Comparison of ENCODE assay signal across 1 fruit fly cellular context in the genomic region with DNA sequence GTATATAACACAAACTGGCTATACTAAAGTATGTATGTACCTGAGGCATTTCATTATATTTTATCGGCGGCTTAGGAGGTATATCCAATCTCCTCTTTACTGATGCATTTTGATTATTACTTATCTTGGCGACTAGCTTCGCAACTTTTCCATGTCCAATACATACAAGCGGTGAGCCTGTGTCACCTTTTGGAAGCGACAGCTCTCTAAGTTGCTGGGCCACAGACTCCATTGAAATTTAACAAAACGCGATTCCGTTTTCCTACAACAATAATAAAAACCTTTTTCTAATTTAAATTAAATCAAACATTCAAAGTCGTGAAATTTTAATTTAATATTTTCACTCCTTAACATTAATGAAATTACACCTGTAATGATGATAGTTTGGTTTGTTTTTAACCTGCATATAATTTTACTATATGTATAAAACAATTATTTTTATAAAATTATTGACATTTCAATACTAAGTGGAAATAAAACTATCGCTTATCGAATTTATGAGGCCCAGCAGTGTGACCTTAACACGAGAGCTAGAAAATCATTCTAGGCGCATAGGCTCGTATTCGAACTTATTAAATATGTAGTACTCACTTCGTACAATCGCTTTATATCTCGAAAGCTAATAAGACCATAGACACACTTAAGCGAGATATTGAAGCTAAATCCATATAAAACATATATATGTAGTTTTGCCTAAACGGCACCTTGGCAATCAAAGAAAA.
TF ChIP-seq lines count a peak whose summit lies in the region.

A gene (plus strand): TSS at position 597 of the 722 bp plus-strand sequence.

TF ChIP-seq in whole organism, embryonic, 481 proteins besides CTCF, POLR2A, EP300 and RAD21 (continued from another document and continues in another):
- no peak for TF ChIP-seq bowl (GFP tag; IDR thresholded peaks at IDR 0.05; lab: Robert Waterston, UW)
- TF ChIP-seq Dbx (GFP tag; IDR thresholded peaks at IDR 0.05; lab: Robert Waterston, UW) = no peak
- TF ChIP-seq Ets97D (GFP tag; optimal IDR thresholded peaks at IDR 0.05; lab: Kevin White, UChicago) = peak; percentile 71
- TF ChIP-seq trem (tag; optimal IDR thresholded peaks at IDR 0.05; lab: Kevin White, UChicago) = peak; percentile 46
- no peak for TF ChIP-seq trh (GFP tag; optimal IDR thresholded peaks at IDR 0.05; lab: Kevin White, UChicago)
- peak; percentile 87 for TF ChIP-seq row (GFP tag; IDR thresholded peaks at IDR 0.05; lab: Robert Waterston, UW)
- TF ChIP-seq Optix (GFP tag; IDR thresholded peaks at IDR 0.05; lab: Robert Waterston, UW) = no peak
- no peak for TF ChIP-seq ara (GFP tag; IDR thresholded peaks at IDR 0.05; lab: Robert Waterston, UW)
- TF ChIP-seq CoRest (tag; optimal IDR thresholded peaks at IDR 0.05; lab: Kevin White, UChicago) = peak; percentile 51
- no peak for TF ChIP-seq CG1233 (GFP tag; optimal IDR thresholded peaks at IDR 0.05; lab: Kevin White, UChicago)
- no peak for TF ChIP-seq CG4282 (GFP tag; optimal IDR thresholded peaks at IDR 0.05; lab: Kevin White, UChicago)
- TF ChIP-seq bsh (GFP tag; optimal IDR thresholded peaks at IDR 0.05; lab: Kevin White, UChicago) = no peak
- TF ChIP-seq CG16863 (GFP tag; optimal IDR thresholded peaks at IDR 0.05; lab: Kevin White, UChicago) = no peak
- no peak for TF ChIP-seq grn (GFP tag; optimal IDR thresholded peaks at IDR 0.05; lab: Kevin White, UChicago)
- TF ChIP-seq CG12155 (GFP tag; optimal IDR thresholded peaks at IDR 0.05; lab: Kevin White, UChicago) = no peak
- peak; percentile 72 for TF ChIP-seq CG13894 (tag; optimal IDR thresholded peaks at IDR 0.05; lab: Kevin White, UChicago)
- peak; percentile 32 for TF ChIP-seq CG17829 (tag; optimal IDR thresholded peaks at IDR 0.05; lab: Kevin White, UChicago)
- TF ChIP-seq CG11560 (tag; IDR thresholded peaks at IDR 0.05; lab: Robert Waterston, UW) = no peak
- TF ChIP-seq CG34422 (GFP tag; IDR thresholded peaks at IDR 0.05; lab: Robert Waterston, UW) = no peak
- peak; percentile 100 for TF ChIP-seq ssp (GFP tag; IDR thresholded peaks at IDR 0.05; lab: Robert Waterston, UW)
- no peak for TF ChIP-seq emc (GFP tag; optimal IDR thresholded peaks at IDR 0.05; lab: Kevin White, UChicago)
- no peak for TF ChIP-seq CG15011 (GFP tag; optimal IDR thresholded peaks at IDR 0.05; lab: Kevin White, UChicago)
- peak; percentile 42 for TF ChIP-seq CG2116 (GFP tag; optimal IDR thresholded peaks at IDR 0.05; lab: Kevin White, UChicago)
- TF ChIP-seq NC2α (GFP tag; optimal IDR thresholded peaks at IDR 0.05; lab: Kevin White, UChicago) = no peak
- no peak for TF ChIP-seq odd (GFP tag; optimal IDR thresholded peaks at IDR 0.05; lab: Kevin White, UChicago)
- TF ChIP-seq klu (GFP tag; IDR thresholded peaks at IDR 0.05; lab: Robert Waterston, UW) = no peak
- TF ChIP-seq CG1647 (GFP tag; optimal IDR thresholded peaks at IDR 0.05; lab: Kevin White, UChicago) = no peak
- no peak for TF ChIP-seq yki (optimal IDR thresholded peaks at IDR 0.05; lab: Kevin White, UChicago)
- no peak for TF ChIP-seq CG16813 (GFP tag; IDR thresholded peaks at IDR 0.05; lab: Robert Waterston, UW; ENCODE audit: partially characterized antibody)
- no peak for TF ChIP-seq H15 (GFP tag; IDR thresholded peaks at IDR 0.05; lab: Robert Waterston, UW)
- no peak for TF ChIP-seq luna (GFP tag; optimal IDR thresholded peaks at IDR 0.05; lab: Kevin White, UChicago)
- TF ChIP-seq Gsc (GFP tag; IDR thresholded peaks at IDR 0.05; lab: Robert Waterston, UW) = no peak
- TF ChIP-seq CG8924 (tag; optimal IDR thresholded peaks at IDR 0.05; lab: Kevin White, UChicago) = peak; percentile 64
- TF ChIP-seq Bdp1 (GFP tag; optimal IDR thresholded peaks at IDR 0.05; lab: Kevin White, UChicago) = no peak
- no peak for TF ChIP-seq CG7372 (GFP tag; IDR thresholded peaks at IDR 0.05; lab: Robert Waterston, UW)
- no peak for TF ChIP-seq CG7928 (GFP tag; optimal IDR thresholded peaks at IDR 0.05; lab: Kevin White, UChicago)
- no peak for TF ChIP-seq Kr (GFP tag; optimal IDR thresholded peaks at IDR 0.05; lab: Kevin White, UChicago)
- TF ChIP-seq D (optimal IDR thresholded peaks at IDR 0.05; lab: Kevin White, UChicago) = no peak
- no peak for TF ChIP-seq D (GFP tag; optimal IDR thresholded peaks at IDR 0.05; lab: Kevin White, UChicago)
- no peak for TF ChIP-seq Ada2b (GFP tag; IDR thresholded peaks at IDR 0.05; lab: Robert Waterston, UW)
- TF ChIP-seq CG9609 (GFP tag; optimal IDR thresholded peaks at IDR 0.05; lab: Kevin White, UChicago) = no peak
- TF ChIP-seq Aef1 (GFP tag; IDR thresholded peaks at IDR 0.05; lab: Robert Waterston, UW) = no peak
- TF ChIP-seq CG10267 (tag; optimal IDR thresholded peaks at IDR 0.05; lab: Kevin White, UChicago) = peak; percentile 7
- TF ChIP-seq abd-A (tag; optimal IDR thresholded peaks at IDR 0.05; lab: Kevin White, UChicago) = no peak
- TF ChIP-seq HLH4C (GFP tag; IDR thresholded peaks at IDR 0.05; lab: Robert Waterston, UW; ENCODE audit: partially characterized antibody) = no peak
- no peak for TF ChIP-seq Gug (GFP tag; IDR thresholded peaks at IDR 0.05; lab: Robert Waterston, UW)
- no peak for TF ChIP-seq CG4360 (GFP tag; IDR thresholded peaks at IDR 0.05; lab: Robert Waterston, UW)
- TF ChIP-seq dimm (GFP tag; IDR thresholded peaks at IDR 0.05; lab: Robert Waterston, UW) = no peak
- peak; percentile 64 for TF ChIP-seq CG14710 (tag; optimal IDR thresholded peaks at IDR 0.05; lab: Kevin White, UChicago)
- no peak for TF ChIP-seq vnd (GFP tag; IDR thresholded peaks at IDR 0.05; lab: Robert Waterston, UW; ENCODE audit: partially characterized antibody)
- peak; percentile 35 for TF ChIP-seq HmgZ (tag; optimal IDR thresholded peaks at IDR 0.05; lab: Kevin White, UChicago)
- TF ChIP-seq sug (tag; optimal IDR thresholded peaks at IDR 0.05; lab: Kevin White, UChicago) = peak; percentile 19
- no peak for TF ChIP-seq tgo (GFP tag; IDR thresholded peaks at IDR 0.05; lab: Robert Waterston, UW)
- no peak for TF ChIP-seq CkIIα-i1 (GFP tag; IDR thresholded peaks at IDR 0.05; lab: Robert Waterston, UW)
- no peak for TF ChIP-seq aop (GFP tag; IDR thresholded peaks at IDR 0.05; lab: Robert Waterston, UW)
- no peak for TF ChIP-seq unpg (GFP tag; optimal IDR thresholded peaks at IDR 0.05; lab: Kevin White, UChicago)
- no peak for TF ChIP-seq CG11695 (GFP tag; IDR thresholded peaks at IDR 0.05; lab: Robert Waterston, UW)
- no peak for TF ChIP-seq CG1529 (GFP tag; optimal IDR thresholded peaks at IDR 0.05; lab: Kevin White, UChicago)
- no peak for TF ChIP-seq dysf (GFP tag; IDR thresholded peaks at IDR 0.05; lab: Robert Waterston, UW)
- no peak for TF ChIP-seq Dad (GFP tag; optimal IDR thresholded peaks at IDR 0.05; lab: Kevin White, UChicago)
- no peak for TF ChIP-seq h (optimal IDR thresholded peaks at IDR 0.05; lab: Kevin White, UChicago)
- peak; percentile 99 for TF ChIP-seq CG1024 (GFP tag; IDR thresholded peaks at IDR 0.05; lab: Robert Waterston, UW)
- TF ChIP-seq zfh2 (GFP tag; optimal IDR thresholded peaks at IDR 0.05; lab: Kevin White, UChicago) = peak; percentile 5
- TF ChIP-seq CG18619 (GFP tag; optimal IDR thresholded peaks at IDR 0.05; lab: Kevin White, UChicago) = no peak
- TF ChIP-seq CG12219 (GFP tag; optimal IDR thresholded peaks at IDR 0.05; lab: Kevin White, UChicago) = no peak
- TF ChIP-seq insv (GFP tag; optimal IDR thresholded peaks at IDR 0.05; lab: Kevin White, UChicago) = no peak
- TF ChIP-seq shn (GFP tag; optimal IDR thresholded peaks at IDR 0.05; lab: Kevin White, UChicago) = no peak
- TF ChIP-seq CG13775 (GFP tag; optimal IDR thresholded peaks at IDR 0.05; lab: Kevin White, UChicago) = no peak
- TF ChIP-seq Stat92E (GFP tag; optimal IDR thresholded peaks at IDR 0.05; lab: Kevin White, UChicago) = no peak
- no peak for TF ChIP-seq Hmr (GFP tag; optimal IDR thresholded peaks at IDR 0.05; lab: Kevin White, UChicago)
- peak; percentile 9 for TF ChIP-seq mam (GFP tag; optimal IDR thresholded peaks at IDR 0.05; lab: Kevin White, UChicago)
- TF ChIP-seq CG10209 (GFP tag; optimal IDR thresholded peaks at IDR 0.05; lab: Kevin White, UChicago) = no peak
- TF ChIP-seq CG8089 (GFP tag; optimal IDR thresholded peaks at IDR 0.05; lab: Kevin White, UChicago) = peak; percentile 8
- TF ChIP-seq lov (optimal IDR thresholded peaks at IDR 0.05; lab: Kevin White, UChicago) = no peak
- TF ChIP-seq lov (GFP tag; IDR thresholded peaks at IDR 0.05; lab: Robert Waterston, UW) = no peak
- TF ChIP-seq rib (GFP tag; IDR thresholded peaks at IDR 0.05; lab: Robert Waterston, UW) = no peak
- no peak for TF ChIP-seq CG3065 (GFP tag; optimal IDR thresholded peaks at IDR 0.05; lab: Kevin White, UChicago)
- peak in 1 of 2 experiments; percentile 60 for TF ChIP-seq Dfd (GFP tag; optimal IDR thresholded peaks at IDR 0.05; lab: Kevin White, UChicago)
- no peak for TF ChIP-seq Fer2 (tag; optimal IDR thresholded peaks at IDR 0.05; lab: Kevin White, UChicago)
- TF ChIP-seq CG10979 (tag; optimal IDR thresholded peaks at IDR 0.05; lab: Kevin White, UChicago) = no peak
- TF ChIP-seq Lpt (GFP tag; optimal IDR thresholded peaks at IDR 0.05; lab: Kevin White, UChicago) = no peak
- peak in 2 of 3 experiments; percentile 1 to 87 for TF ChIP-seq lola (GFP tag; optimal IDR thresholded peaks at IDR 0.05; lab: Kevin White, UChicago)
- no peak for TF ChIP-seq sc (optimal IDR thresholded peaks at IDR 0.05; lab: Kevin White, UChicago)
- no peak for TF ChIP-seq sc (GFP tag; optimal IDR thresholded peaks at IDR 0.05; lab: Kevin White, UChicago)
- TF ChIP-seq CG43689 (GFP tag; IDR thresholded peaks at IDR 0.05; lab: Robert Waterston, UW) = no peak
- TF ChIP-seq ERR (GFP tag; optimal IDR thresholded peaks at IDR 0.05; lab: Kevin White, UChicago) = no peak
- no peak for TF ChIP-seq tap (tag; optimal IDR thresholded peaks at IDR 0.05; lab: Kevin White, UChicago)
- TF ChIP-seq exex (tag; optimal IDR thresholded peaks at IDR 0.05; lab: Kevin White, UChicago) = no peak
- no peak for TF ChIP-seq CG3838 (GFP tag; optimal IDR thresholded peaks at IDR 0.05; lab: Kevin White, UChicago)
- no peak for TF ChIP-seq CG11093 (GFP tag; IDR thresholded peaks at IDR 0.05; lab: Robert Waterston, UW)
- no peak for TF ChIP-seq Ptx1 (GFP tag; IDR thresholded peaks at IDR 0.05; lab: Robert Waterston, UW)
- no peak for TF ChIP-seq corto (GFP tag; optimal IDR thresholded peaks at IDR 0.05; lab: Kevin White, UChicago)
- TF ChIP-seq CG30403 (GFP tag; optimal IDR thresholded peaks at IDR 0.05; lab: Kevin White, UChicago) = peak; percentile 14
- TF ChIP-seq CG1603 (tag; optimal IDR thresholded peaks at IDR 0.05; lab: Kevin White, UChicago) = peak; percentile 96
- no peak for TF ChIP-seq NC2β (GFP tag; optimal IDR thresholded peaks at IDR 0.05; lab: Kevin White, UChicago)
- no peak for TF ChIP-seq CG14965 (GFP tag; optimal IDR thresholded peaks at IDR 0.05; lab: Kevin White, UChicago; ENCODE audit: borderline replicate concordance)
- no peak for TF ChIP-seq mld (GFP tag; IDR thresholded peaks at IDR 0.05; lab: Robert Waterston, UW; ENCODE audit: partially characterized antibody)
- TF ChIP-seq kah (GFP tag; optimal IDR thresholded peaks at IDR 0.05; lab: Kevin White, UChicago) = no peak
- peak; percentile 14; the same call in 1 of the 2 replicates for TF ChIP-seq MBD-R2 (GFP tag; IDR thresholded peaks at IDR 0.05; lab: Robert Waterston, UW)
- TF ChIP-seq BEAF-32 (GFP tag; optimal IDR thresholded peaks at IDR 0.05; lab: Kevin White, UChicago) = peak; percentile 63
- TF ChIP-seq CG3995 (GFP tag; optimal IDR thresholded peaks at IDR 0.05; lab: Kevin White, UChicago) = peak; percentile 33
- no peak for TF ChIP-seq CG5245 (GFP tag; optimal IDR thresholded peaks at IDR 0.05; lab: Kevin White, UChicago)
- no peak for TF ChIP-seq Atf3 (GFP tag; optimal IDR thresholded peaks at IDR 0.05; lab: Kevin White, UChicago)
- TF ChIP-seq Hmx (GFP tag; optimal IDR thresholded peaks at IDR 0.05; lab: Kevin White, UChicago) = no peak
- no peak for TF ChIP-seq hbn (GFP tag; IDR thresholded peaks at IDR 0.05; lab: Robert Waterston, UW; ENCODE audit: partially characterized antibody)
- TF ChIP-seq so (GFP tag; IDR thresholded peaks at IDR 0.05; lab: Robert Waterston, UW) = no peak
- TF ChIP-seq Pdp1 (GFP tag; optimal IDR thresholded peaks at IDR 0.05; lab: Kevin White, UChicago) = no peak
- no peak for TF ChIP-seq bigmax (GFP tag; optimal IDR thresholded peaks at IDR 0.05; lab: Kevin White, UChicago)
- no peak for TF ChIP-seq CG2678 (tag; optimal IDR thresholded peaks at IDR 0.05; lab: Kevin White, UChicago)
- peak; percentile 59 for TF ChIP-seq CG4617 (GFP tag; optimal IDR thresholded peaks at IDR 0.05; lab: Kevin White, UChicago; ENCODE audit: borderline replicate concordance)
- TF ChIP-seq CG10462 (GFP tag; optimal IDR thresholded peaks at IDR 0.05; lab: Kevin White, UChicago) = no peak
- peak; percentile 68 for TF ChIP-seq CG17361 (GFP tag; IDR thresholded peaks at IDR 0.05; lab: Robert Waterston, UW)
- peak; percentile 41 for TF ChIP-seq YL-1 (GFP tag; optimal IDR thresholded peaks at IDR 0.05; lab: Kevin White, UChicago)
- TF ChIP-seq NfI (GFP tag; optimal IDR thresholded peaks at IDR 0.05; lab: Kevin White, UChicago) = peak; percentile 17
- TF ChIP-seq Dip3 (GFP tag; optimal IDR thresholded peaks at IDR 0.05; lab: Kevin White, UChicago) = peak; percentile 32
- TF ChIP-seq Hr78 (GFP tag; optimal IDR thresholded peaks at IDR 0.05; lab: Kevin White, UChicago) = no peak
- peak; percentile 76 for TF ChIP-seq CG33213 (GFP tag; optimal IDR thresholded peaks at IDR 0.05; lab: Kevin White, UChicago)
- TF ChIP-seq HLH3B (GFP tag; IDR thresholded peaks at IDR 0.05; lab: Robert Waterston, UW) = no peak
- TF ChIP-seq BtbVII (GFP tag; optimal IDR thresholded peaks at IDR 0.05; lab: Kevin White, UChicago) = peak; percentile 26
- TF ChIP-seq HHEX (GFP tag; optimal IDR thresholded peaks at IDR 0.05; lab: Kevin White, UChicago) = no peak
- TF ChIP-seq Hand (GFP tag; optimal IDR thresholded peaks at IDR 0.05; lab: Kevin White, UChicago) = no peak
- TF ChIP-seq CG15479 (GFP tag; optimal IDR thresholded peaks at IDR 0.05; lab: Kevin White, UChicago) = no peak
- no peak for TF ChIP-seq fu2 (GFP tag; optimal IDR thresholded peaks at IDR 0.05; lab: Kevin White, UChicago)
- TF ChIP-seq knrl (GFP tag; IDR thresholded peaks at IDR 0.05; lab: Robert Waterston, UW; ENCODE audit: partially characterized antibody) = no peak
- TF ChIP-seq al (GFP tag; IDR thresholded peaks at IDR 0.05; lab: Robert Waterston, UW) = no peak
- TF ChIP-seq CG10431 (GFP tag; optimal IDR thresholded peaks at IDR 0.05; lab: Kevin White, UChicago) = peak; percentile 11
- no peak for TF ChIP-seq Hr51 (GFP tag; optimal IDR thresholded peaks at IDR 0.05; lab: Kevin White, UChicago)
- TF ChIP-seq pzg (GFP tag; optimal IDR thresholded peaks at IDR 0.05; lab: Kevin White, UChicago) = peak; percentile 83
- TF ChIP-seq CG30020 (tag; optimal IDR thresholded peaks at IDR 0.05; lab: Kevin White, UChicago) = peak; percentile 99
